Fruit fly (Drosophila melanogaster) S2 (cell line): ENCODE measurements around the gene CG14237.

Source experiments
- CG8478 ChIP-seq: fragments of >200 bp; optimal IDR thresholded peaks from 2 replicates; lab custom pipeline; 2018
- CTCF ChIP-seq, 2 experiments: fragments of >200 bp; optimal IDR thresholded peaks; 2 replicates each; lab custom pipeline; 2018

CG14237 gene

dm6 chr3R:26480362-26480761 lies 23.7 kb downstream of the CG14237 start:
- TF ChIP-seq CTCF (optimal IDR thresholded peaks at IDR 0.05; lab: Kevin White, UChicago): no peak
- no peak for TF ChIP-seq CG8478 (lab: Kevin White, UChicago)

dm6 chr3R:26481231-26481630 lies 24.6 kb downstream of the CG14237 start:
- TF ChIP-seq CTCF (optimal IDR thresholded peaks at IDR 0.05; lab: Kevin White, UChicago) (no peak), CG8478 (lab: Kevin White, UChicago) (no peak)

dm6 chr3R:26483657-26484056 lies 27.0 kb downstream of the CG14237 start:
- TF ChIP-seq CTCF (optimal IDR thresholded peaks at IDR 0.05; lab: Kevin White, UChicago): no peak
- no peak for TF ChIP-seq CG8478 (lab: Kevin White, UChicago)

- no peak for TF ChIP-seq CG8478 (lab: Kevin White, UChicago)
- no peak for TF ChIP-seq CTCF (optimal IDR thresholded peaks at IDR 0.05; lab: Kevin White, UChicago)
These were observed 27.8 kb downstream of the CG14237 start for dm6 chr3R:26484511-26484910.

- TF ChIP-seq CG8478 (lab: Kevin White, UChicago) (no peak), CTCF (optimal IDR thresholded peaks at IDR 0.05; lab: Kevin White, UChicago) (no peak)
These were observed 28.7 kb downstream of the CG14237 start for dm6 chr3R:26485240-26485865.

- TF ChIP-seq CG8478 (lab: Kevin White, UChicago): no peak
- TF ChIP-seq CTCF (optimal IDR thresholded peaks at IDR 0.05; lab: Kevin White, UChicago): no peak
These were observed 32.8 kb downstream of the CG14237 start for dm6 chr3R:26489456-26489855.

- no peak for TF ChIP-seq CG8478 (lab: Kevin White, UChicago)
- TF ChIP-seq CTCF (optimal IDR thresholded peaks at IDR 0.05; lab: Kevin White, UChicago): no peak
These were observed 37.6 kb downstream of the CG14237 start for dm6 chr3R:26494247-26494646.

dm6 chr3R:26496356-26496755 lies 39.7 kb downstream of the CG14237 start:
- no peak for TF ChIP-seq CTCF (optimal IDR thresholded peaks at IDR 0.05; lab: Kevin White, UChicago)
- TF ChIP-seq CG8478 (lab: Kevin White, UChicago): no peak

- no peak for TF ChIP-seq CTCF (optimal IDR thresholded peaks at IDR 0.05; lab: Kevin White, UChicago)
- TF ChIP-seq CG8478 (lab: Kevin White, UChicago): no peak
These were observed 42.5 kb downstream of the CG14237 start for dm6 chr3R:26499136-26499535.

- no peak for TF ChIP-seq CTCF (optimal IDR thresholded peaks at IDR 0.05; lab: Kevin White, UChicago)
- no peak for TF ChIP-seq CG8478 (lab: Kevin White, UChicago)
These were observed 43.7 kb downstream of the CG14237 start for dm6 chr3R:26500355-26500754.

dm6 chr3R:26502072-26502471 lies 45.4 kb downstream of the CG14237 start:
- TF ChIP-seq CTCF (optimal IDR thresholded peaks at IDR 0.05; lab: Kevin White, UChicago) (no peak), CG8478 (lab: Kevin White, UChicago) (no peak)

- TF ChIP-seq CG8478 (lab: Kevin White, UChicago) (no peak), CTCF (optimal IDR thresholded peaks at IDR 0.05; lab: Kevin White, UChicago) (no peak)
These were observed 46.2 kb downstream of the CG14237 start for dm6 chr3R:26502907-26503306.

dm6 chr3R:26503317-26503716 lies 46.6 kb downstream of the CG14237 start:
- TF ChIP-seq CTCF (optimal IDR thresholded peaks at IDR 0.05; lab: Kevin White, UChicago) (no peak), CG8478 (lab: Kevin White, UChicago) (no peak)
